Worm (Caenorhabditis elegans): ENCODE data around the gene sft-1.

DNA sequence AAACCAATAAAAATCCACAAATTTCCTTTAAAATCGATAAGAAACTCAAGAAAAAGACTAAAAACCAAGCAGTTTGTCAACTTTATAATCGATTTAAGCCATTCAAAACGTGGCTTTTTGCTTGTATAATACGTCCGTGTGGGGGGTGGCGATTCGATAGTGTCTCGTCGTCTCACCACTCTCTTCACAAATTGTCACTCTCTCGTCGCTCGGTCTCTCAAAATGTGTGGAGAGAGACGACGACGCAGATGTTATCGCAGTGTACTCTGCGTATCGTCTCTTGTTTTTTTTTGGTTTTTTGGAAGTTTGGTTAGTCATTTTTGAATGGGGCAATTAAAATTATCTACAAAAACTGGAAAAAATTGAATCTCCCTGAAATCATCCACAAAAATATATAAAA, 41.1 kb downstream of the sft-1 start:
- TF ChIP-seq ztf-11 (tag; optimal IDR thresholded peaks at IDR 0.05) (no peak), fos-1 (tag; optimal IDR thresholded peaks at IDR 0.05) (peak; percentile 58), snpc-4 (tag; optimal IDR thresholded peaks at IDR 0.05) (no peak), skn-1 (tag; optimal IDR thresholded peaks at IDR 0.05) (no peak), ama-1 (optimal IDR thresholded peaks at IDR 0.05) (no peak), nhr-11 (tag; optimal IDR thresholded peaks at IDR 0.05) (no peak)
